Worm (Caenorhabditis elegans): Measurements from ENCODE around the gene Y32F6A.5.

DNA sequence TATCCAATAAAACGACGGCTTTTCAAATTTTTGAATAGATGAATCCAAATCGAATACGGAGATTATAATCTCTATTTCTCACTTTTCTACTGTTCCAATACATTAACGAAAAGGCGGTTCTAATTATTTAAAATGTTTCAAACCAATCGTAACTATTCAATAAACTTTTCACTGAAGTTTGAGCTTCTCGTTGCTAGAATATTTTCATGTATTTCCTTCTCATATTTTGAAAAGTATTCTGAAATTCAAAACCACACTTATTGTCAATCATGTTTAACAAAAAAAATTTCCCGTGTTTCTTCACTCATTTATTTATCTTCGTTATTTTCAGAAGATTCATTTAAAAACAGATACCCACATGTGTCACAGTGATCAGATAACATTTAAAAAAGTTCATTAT lies 50.6 kb downstream of the Y32F6A.5 start, which contains the start of gene F15H10.8:
- TF ChIP-seq B0310.2 (tag; optimal IDR thresholded peaks at IDR 0.05) (no peak), ama-1 (optimal IDR thresholded peaks at IDR 0.05) (no peak), flt-1 (GFP tag; IDR thresholded peaks at IDR 0.05) (no peak), tbx-37 (GFP tag; conservative IDR thresholded peaks at IDR 0.05) (no peak), scrt-1 (GFP tag; IDR thresholded peaks at IDR 0.05) (no peak), aly-1 (tag; optimal IDR thresholded peaks at IDR 0.05) (no peak)

Data from whole organism, early embryonic.